Worm (Caenorhabditis elegans) whole organism, L4 larva: Measurements from ENCODE around the gene F15G9.2.
A peak's percentile ranks its signal among the peaks of the same experiment; 100 is the strongest.

ENCODE experiments used
- F26F4.8 ChIP-seq: fragments of 200-800 bp; sonication (Bioruptor generic); conservative IDR thresholded peaks from 2 replicates; pipeline ENCODE4 v1.3.6; 2022; ENCODE audit warnings: missing genetic modification characterization, missing compliant biosample characterization
- aha-1 ChIP-seq: fragments of 150-350 bp; peaks from one replicate; lab custom pipeline; 2014; ENCODE audit warnings: missing biosample characterization, missing genetic modification characterization
- daf-8 ChIP-seq: fragments of 200-800 bp; sonication (Bioruptor generic); IDR thresholded peaks from 2 replicates; pipeline ENCODE4 v1.3.6; 2022; ENCODE audit warnings: missing genetic modification characterization, missing compliant biosample characterization
- hmg-1.1 ChIP-seq: fragments of 200-800 bp; sonication (Bioruptor generic); IDR thresholded peaks from 2 replicates; pipeline ENCODE4 v1.3.6; 2022; ENCODE audit warnings: missing genetic modification reagents, missing genetic modification characterization, missing compliant biosample characterization
- lin-13 ChIP-seq: fragments of 150-350 bp; optimal IDR thresholded peaks from 2 replicates; lab custom pipeline; 2014; ENCODE audit warnings: missing biosample characterization, missing genetic modification reagents, missing genetic modification characterization
- nhr-111 ChIP-seq: fragments of 200-800 bp; sonication (Bioruptor generic); optimal IDR thresholded peaks from 2 replicates; lab custom pipeline; 2018; ENCODE audit warnings: mild to moderate bottlenecking, missing genetic modification characterization, missing compliant biosample characterization
- pqm-1 ChIP-seq: sonication (generic microtip); optimal IDR thresholded peaks from 2 replicates; lab custom pipeline; 2017; ENCODE audit warnings: missing biosample characterization, missing genetic modification characterization
- set-16 ChIP-seq: fragments of 200-800 bp; sonication (Bioruptor generic); IDR thresholded peaks from 2 replicates; pipeline ENCODE4 v1.3.6; 2022; ENCODE audit warnings: missing genetic modification reagents, missing genetic modification characterization, missing compliant biosample characterization
- snpc-1.2 ChIP-seq: fragments of 200-800 bp; sonication (Bioruptor generic); IDR thresholded peaks from 2 replicates; pipeline ENCODE4 v1.3.6; 2022; ENCODE audit warnings: missing genetic modification reagents, missing genetic modification characterization, missing compliant biosample characterization

F15G9.2 gene

ce11 chrX:9667391-9667790 is 46.1 kb downstream of the F15G9.2 start (continued):
- no peak for TF ChIP-seq hmg-1.1 (GFP tag; lab: Robert Waterston, UW)
- TF ChIP-seq nhr-111: no peak
- TF ChIP-seq set-16 (GFP tag; lab: Robert Waterston, UW): no peak

ce11 chrX:9665944-9666343 is 47.6 kb downstream of the F15G9.2 start:
- TF ChIP-seq F26F4.8 (GFP tag; lab: Robert Waterston, UW) (no peak), snpc-1.2 (GFP tag; lab: Robert Waterston, UW) (no peak), aha-1 (peak; percentile 93), daf-8 (GFP tag; lab: Robert Waterston, UW) (no peak), pqm-1 (tag; lab: Kevin White, UChicago) (no peak), lin-13 (GFP tag; lab: Kevin White, UChicago) (no peak)
